Fruit fly (Drosophila melanogaster) whole organism, adult: ENCODE data around the gene Efa6.

ENCODE experiments used
- CG11617 ChIP-seq: fragments of 200-800 bp; sonication (Bioruptor generic); optimal IDR thresholded peaks from 2 replicates; lab custom pipeline; 2017; ENCODE audit warnings: mild to moderate bottlenecking, missing biosample characterization, missing genetic modification reagents, missing genetic modification characterization
- CG12768 ChIP-seq: fragments of 200-800 bp; sonication (Bioruptor generic); optimal IDR thresholded peaks from 2 replicates; lab custom pipeline; 2017; ENCODE audit warnings: missing biosample characterization, missing genetic modification characterization, mild to moderate bottlenecking, moderate library complexity, missing genetic modification reagents
- CG14711 ChIP-seq: fragments of 200-800 bp; sonication (Bioruptor generic); optimal IDR thresholded peaks from 2 replicates; lab custom pipeline; 2018; ENCODE audit warnings: missing biosample characterization, mild to moderate bottlenecking, missing genetic modification characterization, moderate library complexity
- CG1620 ChIP-seq: fragments of 200-800 bp; sonication (Bioruptor generic); optimal IDR thresholded peaks from 2 replicates; lab custom pipeline; 2016; ENCODE audit warnings: missing biosample characterization, missing genetic modification characterization
- CG33017 ChIP-seq: fragments of 200-800 bp; sonication (Bioruptor generic); optimal IDR thresholded peaks from 2 replicates; lab custom pipeline; 2018; ENCODE audit warnings: missing biosample characterization, mild to moderate bottlenecking, missing genetic modification characterization, moderate library complexity
- CG5204 ChIP-seq: fragments of 200-800 bp; sonication (Bioruptor generic); optimal IDR thresholded peaks from 2 replicates; lab custom pipeline; 2016; ENCODE audit warnings: missing biosample characterization, missing genetic modification characterization
- CG7045 ChIP-seq: fragments of 200-800 bp; sonication (Bioruptor generic); optimal IDR thresholded peaks from 2 replicates; lab custom pipeline; 2017; ENCODE audit warnings: missing biosample characterization, mild to moderate bottlenecking, missing genetic modification characterization
- CG7101 ChIP-seq: fragments of 200-800 bp; sonication (Bioruptor generic); optimal IDR thresholded peaks from 2 replicates; lab custom pipeline; 2018; ENCODE audit warnings: missing biosample characterization, mild to moderate bottlenecking, missing genetic modification characterization, moderate library complexity
- Clk ChIP-seq: fragments of 200-800 bp; sonication (Bioruptor generic); optimal IDR thresholded peaks from 2 replicates; lab custom pipeline; 2017; ENCODE audit warnings: missing biosample characterization, missing genetic modification characterization
- Crg-1 ChIP-seq: fragments of 200-800 bp; sonication (Bioruptor generic); optimal IDR thresholded peaks from 2 replicates; lab custom pipeline; 2016; ENCODE audit warnings: missing biosample characterization, missing genetic modification characterization
- Hr96 ChIP-seq: fragments of 200-800 bp; sonication (Bioruptor generic); optimal IDR thresholded peaks from 2 replicates; lab custom pipeline; 2016; ENCODE audit warnings: missing biosample characterization, missing genetic modification characterization
- Mnt ChIP-seq: fragments of 200-800 bp; sonication (Bioruptor generic); optimal IDR thresholded peaks from 2 replicates; lab custom pipeline; 2016; ENCODE audit warnings: missing biosample characterization, mild to moderate bottlenecking, missing genetic modification characterization
- bab1 ChIP-seq: fragments of 200-800 bp; sonication (Bioruptor generic); optimal IDR thresholded peaks from 3 replicates; lab custom pipeline; 2019; ENCODE audit warnings: missing biosample characterization, mild to moderate bottlenecking, missing genetic modification characterization, moderate library complexity
- cic ChIP-seq: fragments of 200-800 bp; sonication (Bioruptor generic); optimal IDR thresholded peaks from 2 replicates; lab custom pipeline; 2017; ENCODE audit warnings: missing biosample characterization, mild to moderate bottlenecking, missing genetic modification characterization, moderate library complexity
- cnc ChIP-seq, 2 experiments: fragments of >200 bp; optimal IDR thresholded peaks; 2 replicates each; lab custom pipeline; 2017
- kay ChIP-seq: fragments of 200-800 bp; sonication (Bioruptor generic); peaks from one replicate; lab custom pipeline; 2016; ENCODE audit warnings: missing biosample characterization, missing genetic modification characterization, borderline replicate concordance
- ovo ChIP-seq: fragments of 200-800 bp; sonication (Bioruptor generic); optimal IDR thresholded peaks from 2 replicates; lab custom pipeline; 2016; ENCODE audit warnings: missing biosample characterization, missing genetic modification characterization
- pad ChIP-seq: fragments of 200-800 bp; sonication (Bioruptor generic); optimal IDR thresholded peaks from 3 replicates; lab custom pipeline; 2017; ENCODE audit warnings: missing biosample characterization, missing genetic modification characterization, mild to moderate bottlenecking, moderate library complexity, missing genetic modification reagents
- tj ChIP-seq: fragments of 200-800 bp; sonication (Bioruptor generic); optimal IDR thresholded peaks from 3 replicates; lab custom pipeline; 2017; ENCODE audit warnings: missing biosample characterization, mild to moderate bottlenecking, missing genetic modification characterization, moderate library complexity
- toe ChIP-seq: fragments of 200-800 bp; sonication (Bioruptor generic); optimal IDR thresholded peaks from 2 replicates; lab custom pipeline; 2016; ENCODE audit warnings: missing biosample characterization, missing genetic modification characterization

Efa6 gene

dm6 chr3R:22569888-22570287 lies 17.7 kb upstream of the Efa6 start, which contains the start of gene CG33110:
Gene CG33110, plus strand, starts transcription at chr3R:22570188.
- TF ChIP-seq Mnt (GFP tag; lab: Kevin White, UChicago): no peak
- no peak for TF ChIP-seq CG11617 (GFP tag; lab: Kevin White, UChicago)
- no peak for TF ChIP-seq CG1620 (GFP tag; lab: Kevin White, UChicago)
- no peak for TF ChIP-seq pad (GFP tag; lab: Kevin White, UChicago)
- TF ChIP-seq Hr96 (GFP tag; lab: Kevin White, UChicago): no peak
- no peak for TF ChIP-seq Crg-1
- no peak for TF ChIP-seq Clk (GFP tag; lab: Kevin White, UChicago)
- TF ChIP-seq cic: no peak
- no peak for TF ChIP-seq bab1
- no peak for TF ChIP-seq tj (GFP tag; lab: Kevin White, UChicago)
- TF ChIP-seq CG12768 (GFP tag; lab: Kevin White, UChicago): no peak
- TF ChIP-seq CG33017 (tag; lab: Kevin White, UChicago): no peak
- no peak for TF ChIP-seq CG5204 (GFP tag; lab: Kevin White, UChicago)
- TF ChIP-seq CG14711 (tag; lab: Kevin White, UChicago): no peak
- TF ChIP-seq kay (GFP tag; lab: Kevin White, UChicago): no peak
- no peak for TF ChIP-seq toe (GFP tag; lab: Kevin White, UChicago)
- no peak for TF ChIP-seq CG7045 (GFP tag; lab: Kevin White, UChicago)
- no peak for TF ChIP-seq CG7101 (tag; lab: Kevin White, UChicago)

- TF ChIP-seq kay (GFP tag; lab: Kevin White, UChicago) (no peak), CG5204 (GFP tag; lab: Kevin White, UChicago) (no peak), Hr96 (GFP tag; lab: Kevin White, UChicago) (no peak), CG14711 (tag; lab: Kevin White, UChicago) (no peak), CG11617 (GFP tag; lab: Kevin White, UChicago) (no peak), cnc (optimal IDR thresholded peaks at IDR 0.05; lab: Kevin White, UChicago) (no peak), CG1620 (GFP tag; lab: Kevin White, UChicago) (no peak), pad (GFP tag; lab: Kevin White, UChicago) (no peak), tj (GFP tag; lab: Kevin White, UChicago) (no peak), Crg-1 (no peak)
Measured at dm6 chr3R:22573590-22573989, 14.0 kb upstream of the Efa6 start.

- TF ChIP-seq Crg-1 (no peak), Hr96 (GFP tag; lab: Kevin White, UChicago) (no peak), pad (GFP tag; lab: Kevin White, UChicago) (no peak), CG14711 (tag; lab: Kevin White, UChicago) (no peak), CG1620 (GFP tag; lab: Kevin White, UChicago) (no peak), toe (GFP tag; lab: Kevin White, UChicago) (no peak), CG33017 (tag; lab: Kevin White, UChicago) (no peak), kay (GFP tag; lab: Kevin White, UChicago) (no peak), cic (no peak)
Measured at dm6 chr3R:22576096-22576697, 11.4 kb upstream of the Efa6 start.

dm6 chr3R:22576979-22577378 lies 10.6 kb upstream of the Efa6 start:
- TF ChIP-seq pad (GFP tag; lab: Kevin White, UChicago) (no peak), CG14711 (tag; lab: Kevin White, UChicago) (no peak), ovo (no peak), CG33017 (tag; lab: Kevin White, UChicago) (no peak), bab1 (no peak), Clk (GFP tag; lab: Kevin White, UChicago) (no peak), CG7101 (tag; lab: Kevin White, UChicago) (no peak), CG12768 (GFP tag; lab: Kevin White, UChicago) (no peak)

- TF ChIP-seq toe (GFP tag; lab: Kevin White, UChicago) (no peak), Mnt (GFP tag; lab: Kevin White, UChicago) (peak; percentile 57), bab1 (peak; percentile 72)
Measured at dm6 chr3R:22580546-22580945, 7.0 kb upstream of the Efa6 start, which contains the start of gene CSN6. Gene CSN6, plus strand, starts transcription at chr3R:22580773.

- TF ChIP-seq bab1: peak; percentile 7
- no peak for TF ChIP-seq CG11617 (GFP tag; lab: Kevin White, UChicago)
- TF ChIP-seq Crg-1: no peak
- TF ChIP-seq Mnt (GFP tag; lab: Kevin White, UChicago): peak; percentile 91
Measured at dm6 chr3R:22582981-22583380, 4.6 kb upstream of the Efa6 start, which contains the start of gene Dph5. Gene Dph5, minus strand, starts transcription at chr3R:22583225.

dm6 chr3R:22584582-22584981 lies 3.0 kb upstream of the Efa6 start, which contains the start of the genes CG33107 and CG6937:
Gene CG33107, minus strand, starts transcription at chr3R:22584718.
Gene CG6937, plus strand, starts transcription at chr3R:22584773.
- TF ChIP-seq CG12768 (GFP tag; lab: Kevin White, UChicago) (no peak), Mnt (GFP tag; lab: Kevin White, UChicago) (peak; percentile 97), CG11617 (GFP tag; lab: Kevin White, UChicago) (no peak), CG33017 (tag; lab: Kevin White, UChicago) (no peak), bab1 (no peak)
